Worm (Caenorhabditis elegans) whole organism, mixed stage, embryonic: ENCODE results near the gene smc-6.
A peak's percentile ranks its signal among the peaks of the same experiment; 100 is the strongest.

Experiments
- M03D4.4 ChIP-seq: sonication (generic microtip); optimal IDR thresholded peaks from 2 replicates; lab custom pipeline; 2017; ENCODE audit warnings: mild to moderate bottlenecking, missing genetic modification characterization, missing compliant biosample characterization
- bed-3 ChIP-seq: fragments of 200-800 bp; sonication (Bioruptor generic); optimal IDR thresholded peaks from 3 replicates; lab custom pipeline; 2018; ENCODE audit warnings: mild to moderate bottlenecking, missing genetic modification characterization, moderate library complexity, missing compliant biosample characterization
- blmp-1 ChIP-seq: fragments of 150-350 bp; optimal IDR thresholded peaks from 2 replicates; lab custom pipeline; 2014; ENCODE audit warnings: missing biosample characterization, missing genetic modification characterization
- ceh-39 ChIP-seq: fragments of 150-350 bp; optimal IDR thresholded peaks from 2 replicates; lab custom pipeline; 2014; ENCODE audit warnings: missing biosample characterization, missing genetic modification characterization
- ceh-43 ChIP-seq: fragments of 200-800 bp; sonication (Bioruptor generic); optimal IDR thresholded peaks from 2 replicates; lab custom pipeline; 2018; ENCODE audit warnings: mild to moderate bottlenecking, missing genetic modification characterization, moderate library complexity, missing compliant biosample characterization
- ceh-83 ChIP-seq: fragments of 200-800 bp; sonication (Bioruptor generic); optimal IDR thresholded peaks from 2 replicates; lab custom pipeline; 2018; ENCODE audit warnings: mild to moderate bottlenecking, missing genetic modification characterization, missing compliant biosample characterization
- ces-1 ChIP-seq: fragments of 150-350 bp; optimal IDR thresholded peaks from 2 replicates; lab custom pipeline; 2014; ENCODE audit warnings: missing biosample characterization, missing genetic modification reagents, missing genetic modification characterization
- cnd-1 ChIP-seq: fragments of 200-800 bp; sonication (Bioruptor generic); optimal IDR thresholded peaks from 2 replicates; lab custom pipeline; 2018; ENCODE audit warnings: mild to moderate bottlenecking, missing genetic modification characterization, missing compliant biosample characterization
- drap-1 ChIP-seq: fragments of 200-800 bp; sonication (Bioruptor generic); optimal IDR thresholded peaks from 3 replicates; lab custom pipeline; 2018; ENCODE audit warnings: mild to moderate bottlenecking, missing genetic modification characterization, missing compliant biosample characterization
- elt-1 ChIP-seq: sonication (generic microtip); optimal IDR thresholded peaks from 2 replicates; lab custom pipeline; 2017; ENCODE audit warnings: missing genetic modification characterization, mild to moderate bottlenecking, missing compliant biosample characterization, antibody characterized with exemption, moderate library complexity, borderline replicate concordance; ENCODE audit not compliant: insufficient read depth
- elt-3 ChIP-seq: fragments of 150-350 bp; optimal IDR thresholded peaks from 2 replicates; lab custom pipeline; 2014; ENCODE audit warnings: missing biosample characterization, missing genetic modification characterization
- flh-1 ChIP-seq: fragments of 200-800 bp; sonication (Bioruptor generic); optimal IDR thresholded peaks from 2 replicates; lab custom pipeline; 2018; ENCODE audit warnings: mild to moderate bottlenecking, missing genetic modification characterization, moderate library complexity, missing compliant biosample characterization
- ham-2 ChIP-seq: fragments of 200-800 bp; sonication (Bioruptor generic); optimal IDR thresholded peaks from 2 replicates; lab custom pipeline; 2018; ENCODE audit warnings: mild to moderate bottlenecking, missing genetic modification characterization, missing compliant biosample characterization
- hlh-1 ChIP-seq: fragments of 150-350 bp; optimal IDR thresholded peaks from 2 replicates; lab custom pipeline; 2014; ENCODE audit warnings: missing biosample characterization, missing genetic modification reagents, missing genetic modification characterization
- lin-13 ChIP-seq: fragments of 150-350 bp; optimal IDR thresholded peaks from 2 replicates; lab custom pipeline; 2014; ENCODE audit warnings: missing biosample characterization, missing genetic modification characterization
- lin-32 ChIP-seq: fragments of 200-800 bp; sonication (Bioruptor generic); optimal IDR thresholded peaks from 2 replicates; lab custom pipeline; 2018; ENCODE audit warnings: mild to moderate bottlenecking, missing genetic modification characterization, missing compliant biosample characterization
- lsy-2 ChIP-seq: fragments of 150-350 bp; optimal IDR thresholded peaks from 2 replicates; lab custom pipeline; 2014; ENCODE audit warnings: missing biosample characterization, missing genetic modification characterization
- mab-5 ChIP-seq: fragments of 150-350 bp; optimal IDR thresholded peaks from 2 replicates; lab custom pipeline; 2014; ENCODE audit warnings: missing biosample characterization, missing genetic modification characterization
- mep-1 ChIP-seq: fragments of 150-350 bp; optimal IDR thresholded peaks from 2 replicates; lab custom pipeline; 2017; ENCODE audit warnings: missing biosample characterization, missing genetic modification reagents, missing genetic modification characterization, inconsistent platforms
- mls-2 ChIP-seq: sonication (generic microtip); optimal IDR thresholded peaks from 2 replicates; lab custom pipeline; 2016; ENCODE audit warnings: mild to moderate bottlenecking, missing genetic modification characterization, moderate library complexity, missing compliant biosample characterization
- nhr-12 ChIP-seq: fragments of 150-350 bp; optimal IDR thresholded peaks from 2 replicates; lab custom pipeline; 2014; ENCODE audit warnings: missing biosample characterization, missing genetic modification characterization
- nhr-2 ChIP-seq: fragments of 150-350 bp; optimal IDR thresholded peaks from 2 replicates; lab custom pipeline; 2014; ENCODE audit warnings: missing biosample characterization, missing genetic modification characterization
- nhr-237 ChIP-seq: fragments of 150-350 bp; optimal IDR thresholded peaks from 2 replicates; lab custom pipeline; 2014; ENCODE audit warnings: missing biosample characterization, missing genetic modification characterization
- nhr-28 ChIP-seq: fragments of 150-350 bp; optimal IDR thresholded peaks from 2 replicates; lab custom pipeline; 2014; ENCODE audit warnings: missing biosample characterization, missing genetic modification characterization
- nhr-76 ChIP-seq: sonication (generic microtip); optimal IDR thresholded peaks from 2 replicates; lab custom pipeline; 2017; ENCODE audit warnings: missing biosample characterization, missing genetic modification characterization
- pha-4 ChIP-seq: fragments of 150-350 bp; optimal IDR thresholded peaks from 2 replicates; lab custom pipeline; 2018; ENCODE audit warnings: missing biosample characterization, missing genetic modification reagents, missing genetic modification characterization
- sem-2 ChIP-seq: fragments of 200-800 bp; sonication (Bioruptor generic); optimal IDR thresholded peaks from 2 replicates; lab custom pipeline; 2018; ENCODE audit warnings: mild to moderate bottlenecking, missing genetic modification characterization, missing compliant biosample characterization
- snpc-4 ChIP-seq: fragments of 150-350 bp; optimal IDR thresholded peaks from 2 replicates; lab custom pipeline; 2014; ENCODE audit warnings: missing biosample characterization, missing genetic modification characterization
- sptf-1 ChIP-seq: sonication (generic microtip); optimal IDR thresholded peaks from 2 replicates; lab custom pipeline; 2017; ENCODE audit warnings: mild to moderate bottlenecking, missing genetic modification characterization, moderate library complexity, missing compliant biosample characterization
- tbx-8 ChIP-seq: fragments of 200-800 bp; sonication (Bioruptor generic); optimal IDR thresholded peaks from 2 replicates; lab custom pipeline; 2018; ENCODE audit warnings: mild to moderate bottlenecking, missing genetic modification characterization, moderate library complexity, missing compliant biosample characterization
- unc-120 ChIP-seq: sonication (generic microtip); optimal IDR thresholded peaks from 2 replicates; lab custom pipeline; 2017; ENCODE audit warnings: missing genetic modification characterization, missing compliant biosample characterization; ENCODE audit not compliant: poor library complexity, severe bottlenecking
- unc-39 ChIP-seq: fragments of 150-350 bp; optimal IDR thresholded peaks from 2 replicates; lab custom pipeline; 2014; ENCODE audit warnings: missing biosample characterization, missing genetic modification characterization
- unc-62 ChIP-seq: fragments of 150-350 bp; optimal IDR thresholded peaks from 2 replicates; lab custom pipeline; 2014; ENCODE audit warnings: missing biosample characterization, missing genetic modification reagents, missing genetic modification characterization
- zip-8 ChIP-seq: fragments of 150-350 bp; optimal IDR thresholded peaks from 2 replicates; lab custom pipeline; 2014; ENCODE audit warnings: missing biosample characterization, missing genetic modification characterization
- ztf-11 ChIP-seq: fragments of 150-350 bp; optimal IDR thresholded peaks from 2 replicates; lab custom pipeline; 2014; ENCODE audit warnings: missing biosample characterization, missing genetic modification characterization

The smc-6 gene

ce11 chrII:11542385-11542784, 36.1 kb upstream of the smc-6 start, which contains the start of gene gtf-2E2:
gtf-2E2 (minus strand) TSS chrII:11542495.
- TF ChIP-seq drap-1 (GFP tag; lab: Kevin White, UChicago): no peak
- TF ChIP-seq lsy-2 (tag; lab: Kevin White, UChicago): peak; percentile 8
- peak; percentile 59 for TF ChIP-seq ces-1 (GFP tag; lab: Kevin White, UChicago)
- no peak for TF ChIP-seq mab-5 (tag; lab: Kevin White, UChicago)
- TF ChIP-seq nhr-2 (tag; lab: Kevin White, UChicago): no peak
- TF ChIP-seq sptf-1 (tag; lab: Kevin White, UChicago): peak; percentile 58
- no peak for TF ChIP-seq unc-120 (tag; lab: Kevin White, UChicago)
- TF ChIP-seq hlh-1 (tag; lab: Kevin White, UChicago): no peak
- no peak for TF ChIP-seq M03D4.4 (tag; lab: Kevin White, UChicago)
- no peak for TF ChIP-seq pha-4 (tag; lab: Kevin White, UChicago)
- TF ChIP-seq mep-1: no peak

- TF ChIP-seq ceh-43 (GFP tag; lab: Kevin White, UChicago) (no peak), unc-120 (tag; lab: Kevin White, UChicago) (no peak), zip-8 (peak; percentile 62), mab-5 (tag; lab: Kevin White, UChicago) (no peak), blmp-1 (tag; lab: Kevin White, UChicago) (no peak), cnd-1 (tag; lab: Kevin White, UChicago) (peak; percentile 56), snpc-4 (tag; lab: Kevin White, UChicago) (no peak), hlh-1 (tag; lab: Kevin White, UChicago) (no peak), nhr-2 (tag; lab: Kevin White, UChicago) (peak; percentile 6)
Measured at ce11 chrII:11542958-11543357, 35.6 kb upstream of the smc-6 start.

- TF ChIP-seq snpc-4 (tag; lab: Kevin White, UChicago) (no peak), nhr-76 (tag; lab: Kevin White, UChicago) (no peak), nhr-12 (tag; lab: Kevin White, UChicago) (no peak), unc-62 (GFP tag; lab: Kevin White, UChicago) (no peak), nhr-2 (tag; lab: Kevin White, UChicago) (no peak), lin-13 (tag; lab: Kevin White, UChicago) (no peak), ces-1 (GFP tag; lab: Kevin White, UChicago) (no peak)
Measured at ce11 chrII:11544714-11545113, 33.8 kb upstream of the smc-6 start, which contains the start of gene F54D5.9. F54D5.9 (minus strand) TSS chrII:11544828.

ce11 chrII:11545299-11545951, 33.1 kb upstream of the smc-6 start, which contains the start of gene dnj-13:
dnj-13 (plus strand) TSS chrII:11545701.
- TF ChIP-seq elt-3 (tag; lab: Kevin White, UChicago) (peak; percentile 35), lin-13 (tag; lab: Kevin White, UChicago) (peak; percentile 93), ztf-11 (tag; lab: Kevin White, UChicago) (peak; percentile 12), bed-3 (GFP tag; lab: Kevin White, UChicago) (no peak), elt-1 (no peak), mab-5 (tag; lab: Kevin White, UChicago) (no peak), ceh-83 (no peak), zip-8 (no peak), nhr-28 (peak; percentile 10), sem-2 (GFP tag; lab: Kevin White, UChicago) (no peak), mep-1 (peak; percentile 95), lsy-2 (tag; lab: Kevin White, UChicago) (peak; percentile 81), tbx-8 (GFP tag; lab: Kevin White, UChicago) (no peak), nhr-12 (tag; lab: Kevin White, UChicago) (peak; percentile 43), drap-1 (GFP tag; lab: Kevin White, UChicago) (peak; percentile 80), cnd-1 (tag; lab: Kevin White, UChicago) (peak; percentile 70), sptf-1 (tag; lab: Kevin White, UChicago) (peak; percentile 93), nhr-237 (peak; percentile 61), mls-2 (tag; lab: Kevin White, UChicago) (peak; percentile 85), flh-1 (GFP tag; lab: Kevin White, UChicago) (no peak), ces-1 (GFP tag; lab: Kevin White, UChicago) (peak; percentile 83), ham-2 (GFP tag; lab: Kevin White, UChicago) (peak; percentile 36), ceh-43 (GFP tag; lab: Kevin White, UChicago) (no peak), unc-39 (tag; lab: Kevin White, UChicago) (no peak), unc-62 (GFP tag; lab: Kevin White, UChicago) (peak; percentile 53), M03D4.4 (tag; lab: Kevin White, UChicago) (peak; percentile 74), lin-32 (GFP tag; lab: Kevin White, UChicago) (no peak), snpc-4 (tag; lab: Kevin White, UChicago) (no peak), pha-4 (tag; lab: Kevin White, UChicago) (peak; percentile 98), ceh-39 (tag; lab: Kevin White, UChicago) (peak; percentile 82), hlh-1 (tag; lab: Kevin White, UChicago) (peak; percentile 44), nhr-76 (tag; lab: Kevin White, UChicago) (no peak), blmp-1 (tag; lab: Kevin White, UChicago) (no peak), nhr-2 (tag; lab: Kevin White, UChicago) (peak; percentile 35), unc-120 (tag; lab: Kevin White, UChicago) (peak; percentile 87)
